Worm (Caenorhabditis elegans): ENCODE data around the gene C30G12.2.
A peak's percentile ranks its signal among the peaks of the same experiment; 100 is the strongest.

Gene C30G12.2

ce11 chrII:7289923-7290476 is at the start of gene C30G12.2 (continued):
- TF ChIP-seq T26A8.4 (GFP tag; IDR thresholded peaks at IDR 0.05) = no peak
- TF ChIP-seq daf-16 (GFP tag; optimal IDR thresholded peaks at IDR 0.05) = peak in 1 of 2 experiments; percentile 92
- peak; percentile 90 for TF ChIP-seq daf-16 (tag; optimal IDR thresholded peaks at IDR 0.05)
- no peak for TF ChIP-seq daf-8 (GFP tag; IDR thresholded peaks at IDR 0.05)
- TF ChIP-seq ceh-20 (GFP tag; IDR thresholded peaks at IDR 0.05) = peak; percentile 88
- TF ChIP-seq ceh-44 (GFP tag; IDR thresholded peaks at IDR 0.05) = no peak
- TF ChIP-seq lir-3 (tag; optimal IDR thresholded peaks at IDR 0.05) = no peak
- TF ChIP-seq F44E2.7 (GFP tag; IDR thresholded peaks at IDR 0.05) = no peak
- no peak for TF ChIP-seq daf-19 (GFP tag; conservative IDR thresholded peaks at IDR 0.05)
- TF ChIP-seq zfp-2 (tag; optimal IDR thresholded peaks at IDR 0.05) = no peak
- TF ChIP-seq lin-39 (tag; optimal IDR thresholded peaks at IDR 0.05) = no peak
- TF ChIP-seq F37D6.2 (tag; optimal IDR thresholded peaks at IDR 0.05) = no peak
- peak; percentile 89 for TF ChIP-seq tra-1 (GFP tag; IDR thresholded peaks at IDR 0.05)
- TF ChIP-seq dve-1 (tag; optimal IDR thresholded peaks at IDR 0.05; ENCODE audit: insufficient read depth) = peak; percentile 90

ce11 chrII:7242754-7243153 is 47.5 kb upstream of the C30G12.2 start:
- TF ChIP-seq aly-2 (tag; optimal IDR thresholded peaks at IDR 0.05) (no peak), zfp-2 (tag; optimal IDR thresholded peaks at IDR 0.05) (no peak), lin-1 (GFP tag; IDR thresholded peaks at IDR 0.05) (no peak), lin-15B (tag; optimal IDR thresholded peaks at IDR 0.05) (no peak), hlh-30 (tag; optimal IDR thresholded peaks at IDR 0.05; ENCODE audit: insufficient read depth) (no peak), arid-1 (GFP tag; conservative IDR thresholded peaks at IDR 0.05) (no peak), Y105C5A.15 (GFP tag; IDR thresholded peaks at IDR 0.05) (no peak), F10B5.3 (tag; optimal IDR thresholded peaks at IDR 0.05) (no peak), F26F4.8 (GFP tag; conservative IDR thresholded peaks at IDR 0.05) (no peak), dmd-9 (GFP tag; IDR thresholded peaks at IDR 0.05) (no peak), tag-97 (GFP tag; IDR thresholded peaks at IDR 0.05) (no peak), dpl-1 (GFP tag; optimal IDR thresholded peaks at IDR 0.05) (no peak), cey-2 (tag; optimal IDR thresholded peaks at IDR 0.05; ENCODE audit: borderline replicate concordance, insufficient read depth) (no peak), daf-8 (GFP tag; IDR thresholded peaks at IDR 0.05) (no peak)

ce11 chrII:7245576-7245975 is 44.6 kb upstream of the C30G12.2 start, which contains the start of gene skpo-3:
Gene skpo-3 (plus strand): TSS chrII:7245876.
- no peak for TF ChIP-seq fos-1 (tag; optimal IDR thresholded peaks at IDR 0.05)
- no peak for TF ChIP-seq unc-130 (GFP tag; optimal IDR thresholded peaks at IDR 0.05)
- no peak for TF ChIP-seq D1046.2 (GFP tag; IDR thresholded peaks at IDR 0.05)
- TF ChIP-seq dmd-6 (GFP tag; IDR thresholded peaks at IDR 0.05) = no peak
- TF ChIP-seq Y105C5A.15 (GFP tag; IDR thresholded peaks at IDR 0.05) = no peak
- no peak for TF ChIP-seq hif-1 (tag; optimal IDR thresholded peaks at IDR 0.05)
- no peak for TF ChIP-seq lim-7 (GFP tag; IDR thresholded peaks at IDR 0.05)
- TF ChIP-seq madf-9 (GFP tag; conservative IDR thresholded peaks at IDR 0.05) = no peak
- no peak for TF ChIP-seq daf-16 (GFP tag; optimal IDR thresholded peaks at IDR 0.05)
- no peak for TF ChIP-seq daf-16 (tag; optimal IDR thresholded peaks at IDR 0.05)

ce11 chrII:7251978-7252377 is 38.2 kb upstream of the C30G12.2 start, which contains the start of the genes prx-13 and ada-2:
Gene prx-13 (minus strand): TSS chrII:7252015.
Gene ada-2 (plus strand): TSS chrII:7252259.
- TF ChIP-seq zfp-3 (GFP tag; conservative IDR thresholded peaks at IDR 0.05) = no peak
- no peak for TF ChIP-seq arid-1 (GFP tag; conservative IDR thresholded peaks at IDR 0.05)
- no peak for TF ChIP-seq zip-11 (GFP tag; IDR thresholded peaks at IDR 0.05)
- TF ChIP-seq nhr-28 (tag; optimal IDR thresholded peaks at IDR 0.05) = peak; percentile 98
- TF ChIP-seq nhr-42 (GFP tag; IDR thresholded peaks at IDR 0.05) = no peak
- TF ChIP-seq zip-2 (tag; optimal IDR thresholded peaks at IDR 0.05) = no peak
- TF ChIP-seq mdl-1 (tag; optimal IDR thresholded peaks at IDR 0.05) = no peak
- peak; percentile 50 for TF ChIP-seq nhr-6 (tag; optimal IDR thresholded peaks at IDR 0.05)
- peak; percentile 40 for TF ChIP-seq nhr-77 (tag; optimal IDR thresholded peaks at IDR 0.05)
- no peak for TF ChIP-seq Y105C5A.15 (GFP tag; IDR thresholded peaks at IDR 0.05)
- TF ChIP-seq daf-16 (GFP tag; optimal IDR thresholded peaks at IDR 0.05) = no peak
- TF ChIP-seq daf-16 (tag; optimal IDR thresholded peaks at IDR 0.05) = peak; percentile 37
- TF ChIP-seq hlh-30 (tag; optimal IDR thresholded peaks at IDR 0.05; ENCODE audit: insufficient read depth) = peak; percentile 25
- no peak for TF ChIP-seq duxl-1 (tag; optimal IDR thresholded peaks at IDR 0.05; ENCODE audit: poor library complexity)
- no peak for TF ChIP-seq sdz-12 (GFP tag; optimal IDR thresholded peaks at IDR 0.05)
- peak; percentile 53 for TF ChIP-seq dmd-6 (GFP tag; IDR thresholded peaks at IDR 0.05)
- peak; percentile 76 for TF ChIP-seq pqm-1 (tag; optimal IDR thresholded peaks at IDR 0.05)
- TF ChIP-seq lin-29 (GFP tag; IDR thresholded peaks at IDR 0.05) = no peak
- TF ChIP-seq lin-15B (tag; optimal IDR thresholded peaks at IDR 0.05) = no peak
- TF ChIP-seq dve-1 (tag; optimal IDR thresholded peaks at IDR 0.05; ENCODE audit: insufficient read depth) = peak; percentile 45
- no peak for TF ChIP-seq ztf-11 (tag; optimal IDR thresholded peaks at IDR 0.05)
